Worm (Caenorhabditis elegans): ENCODE data around the gene ZK105.13.

The ZK105.13 gene

DNA sequence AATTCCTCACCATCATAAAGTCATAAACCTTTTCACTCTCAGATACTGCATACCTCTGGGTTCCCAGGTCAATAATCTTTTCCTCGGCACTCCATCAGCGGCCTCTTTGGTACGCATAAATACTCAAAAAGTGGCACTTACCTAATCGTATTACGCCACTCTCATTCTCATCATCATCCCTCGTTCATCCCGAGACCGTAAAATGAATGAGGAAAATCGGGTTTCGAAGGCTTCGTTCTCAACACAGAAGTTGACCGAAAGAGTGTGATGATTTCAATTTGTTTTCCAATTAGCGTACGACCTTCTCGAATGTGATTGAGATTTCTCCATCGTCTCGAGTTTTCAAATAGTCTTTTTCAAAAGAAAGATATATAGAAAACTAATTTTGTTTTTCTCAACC, 27.0 kb upstream of the ZK105.13 start:
- TF ChIP-seq pha-2 (tag; optimal IDR thresholded peaks at IDR 0.05) (no peak), npax-4 (tag; optimal IDR thresholded peaks at IDR 0.05) (no peak), hlh-30 (tag; optimal IDR thresholded peaks at IDR 0.05; ENCODE audit: insufficient read depth) (no peak), C38D4.7 (GFP tag; optimal IDR thresholded peaks at IDR 0.05) (no peak), pros-1 (tag; optimal IDR thresholded peaks at IDR 0.05) (no peak), sdc-2 (tag; optimal IDR thresholded peaks at IDR 0.05) (no peak), ceh-34 (tag; optimal IDR thresholded peaks at IDR 0.05) (no peak), ceh-31 (tag; optimal IDR thresholded peaks at IDR 0.05) (no peak), madf-2 (tag; optimal IDR thresholded peaks at IDR 0.05) (no peak)

ce11 chrV:7737710-7738109, 24.7 kb upstream of the ZK105.13 start, which contains the start of gene srr-9:
Gene srr-9, plus strand, starts transcription at chrV:7738010.
- no peak for TF ChIP-seq unc-55 (GFP tag; optimal IDR thresholded peaks at IDR 0.05)
- TF ChIP-seq zip-5 (tag; optimal IDR thresholded peaks at IDR 0.05), result no peak
- no peak for TF ChIP-seq pha-2 (tag; optimal IDR thresholded peaks at IDR 0.05)
- no peak for TF ChIP-seq fkh-10 (GFP tag; optimal IDR thresholded peaks at IDR 0.05)
- no peak for TF ChIP-seq ceh-22 (tag; optimal IDR thresholded peaks at IDR 0.05)
- no peak for TF ChIP-seq sdc-2 (tag; optimal IDR thresholded peaks at IDR 0.05)
- TF ChIP-seq fkh-6 (tag; optimal IDR thresholded peaks at IDR 0.05), result no peak
- TF ChIP-seq ceh-2 (tag; optimal IDR thresholded peaks at IDR 0.05), result no peak
- no peak for TF ChIP-seq T23F11.4 (GFP tag; optimal IDR thresholded peaks at IDR 0.05)
- TF ChIP-seq dve-1 (tag; optimal IDR thresholded peaks at IDR 0.05), result no peak
- TF ChIP-seq rnt-1 (tag; optimal IDR thresholded peaks at IDR 0.05), result no peak
- TF ChIP-seq lim-6 (tag; optimal IDR thresholded peaks at IDR 0.05), result no peak
- TF ChIP-seq ceh-6 (GFP tag; optimal IDR thresholded peaks at IDR 0.05), result no peak
- TF ChIP-seq K09A11.1 (tag; optimal IDR thresholded peaks at IDR 0.05; ENCODE audit: insufficient read depth), result no peak
- no peak for TF ChIP-seq mec-3 (tag; optimal IDR thresholded peaks at IDR 0.05; ENCODE audit: borderline replicate concordance)
- TF ChIP-seq sox-4 (tag; optimal IDR thresholded peaks at IDR 0.05), result no peak

DNA sequence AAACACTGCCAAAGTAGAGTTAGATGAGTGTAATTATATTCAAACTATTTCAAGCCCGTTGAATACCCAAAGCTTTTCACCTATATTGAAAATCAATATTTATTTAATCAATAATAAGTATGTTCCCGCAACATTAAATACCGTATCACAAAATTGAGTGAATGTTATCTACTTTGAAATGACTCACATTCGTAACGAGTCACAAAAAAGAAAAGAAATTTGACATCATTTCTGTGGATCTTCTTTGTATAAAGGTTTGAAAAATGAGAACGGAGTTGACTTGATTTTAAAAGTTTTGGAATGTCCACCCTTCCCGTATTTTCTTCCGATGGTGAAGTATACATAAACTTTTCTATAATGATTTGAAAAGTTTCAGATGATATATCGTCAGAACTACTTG, 22.3 kb upstream of the ZK105.13 start, which contains the start of gene srr-10:
srr-10 (plus strand) TSS at position 301 of the 400 bp plus-strand sequence.
- TF ChIP-seq pqm-1 (tag; optimal IDR thresholded peaks at IDR 0.05) (no peak), lim-6 (tag; optimal IDR thresholded peaks at IDR 0.05) (no peak), nhr-11 (tag; optimal IDR thresholded peaks at IDR 0.05) (no peak), tbx-7 (tag; optimal IDR thresholded peaks at IDR 0.05) (no peak), F13H6.1 (tag; optimal IDR thresholded peaks at IDR 0.05) (no peak), fkh-10 (GFP tag; optimal IDR thresholded peaks at IDR 0.05) (no peak), unc-55 (GFP tag; optimal IDR thresholded peaks at IDR 0.05) (no peak), unc-42 (tag; optimal IDR thresholded peaks at IDR 0.05) (no peak), unc-3 (GFP tag; conservative IDR thresholded peaks at IDR 0.05) (no peak), unc-3 (tag; optimal IDR thresholded peaks at IDR 0.05) (no peak), elt-2 (tag; optimal IDR thresholded peaks at IDR 0.05) (no peak), pat-9 (tag; optimal IDR thresholded peaks at IDR 0.05) (no peak), rnt-1 (tag; optimal IDR thresholded peaks at IDR 0.05) (no peak), hlh-6 (tag; optimal IDR thresholded peaks at IDR 0.05) (no peak), ceh-45 (GFP tag; IDR thresholded peaks at IDR 0.05) (no peak), pax-1 (tag; optimal IDR thresholded peaks at IDR 0.05) (no peak), sox-2 (GFP tag; IDR thresholded peaks at IDR 0.05) (no peak)

DNA sequence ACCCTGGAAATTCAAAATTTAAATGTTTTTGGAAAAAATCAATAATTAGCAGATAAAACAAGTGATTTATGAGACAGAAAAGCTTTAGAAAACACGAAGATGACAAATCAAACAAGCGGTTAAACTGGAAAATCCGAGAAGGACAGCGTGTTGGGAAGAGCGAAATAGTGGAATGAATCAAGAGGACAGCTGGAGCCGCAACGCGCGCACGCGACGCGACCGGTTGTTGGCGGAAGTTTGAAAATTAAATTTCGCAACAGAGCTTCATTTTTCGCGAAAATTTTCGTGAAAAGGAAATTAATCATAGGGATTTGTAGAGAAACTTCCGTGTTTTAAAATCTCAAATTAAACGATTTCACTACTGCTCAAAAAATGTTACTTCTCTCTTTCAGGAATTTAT, 21.9 kb upstream of the ZK105.13 start, which contains the start of gene clic-1:
clic-1 (minus strand) TSS at position 3 of the 400 bp plus-strand sequence.
- TF ChIP-seq hlh-30 (tag; optimal IDR thresholded peaks at IDR 0.05; ENCODE audit: insufficient read depth), result peak; percentile 10
- no peak for TF ChIP-seq ceh-2 (tag; optimal IDR thresholded peaks at IDR 0.05)
- TF ChIP-seq pag-3 (tag; optimal IDR thresholded peaks at IDR 0.05; ENCODE audit: borderline replicate concordance), result no peak
- TF ChIP-seq unc-55 (GFP tag; optimal IDR thresholded peaks at IDR 0.05), result peak; percentile 44
- no peak for TF ChIP-seq ceh-9 (tag; optimal IDR thresholded peaks at IDR 0.05)
- TF ChIP-seq tbx-2 (tag; optimal IDR thresholded peaks at IDR 0.05), result no peak
- TF ChIP-seq mec-3 (tag; optimal IDR thresholded peaks at IDR 0.05; ENCODE audit: borderline replicate concordance), result no peak
- no peak for TF ChIP-seq lin-11 (tag; optimal IDR thresholded peaks at IDR 0.05)
- TF ChIP-seq ceh-14 (tag; optimal IDR thresholded peaks at IDR 0.05), result no peak
- peak; percentile 24 for TF ChIP-seq rnt-1 (tag; optimal IDR thresholded peaks at IDR 0.05)
- TF ChIP-seq eyg-1 (tag; optimal IDR thresholded peaks at IDR 0.05), result no peak
- TF ChIP-seq elt-2 (tag; optimal IDR thresholded peaks at IDR 0.05), result no peak
- no peak for TF ChIP-seq nhr-232 (tag; optimal IDR thresholded peaks at IDR 0.05)
- no peak for TF ChIP-seq pha-2 (tag; optimal IDR thresholded peaks at IDR 0.05)
- no peak for TF ChIP-seq zip-5 (tag; optimal IDR thresholded peaks at IDR 0.05)
- TF ChIP-seq hlh-8 (tag; optimal IDR thresholded peaks at IDR 0.05), result no peak
- no peak for TF ChIP-seq madf-2 (tag; optimal IDR thresholded peaks at IDR 0.05)
- peak; percentile 53 for TF ChIP-seq ceh-18 (tag; optimal IDR thresholded peaks at IDR 0.05)
- TF ChIP-seq odd-2 (tag; optimal IDR thresholded peaks at IDR 0.05), result no peak
- no peak for TF ChIP-seq pqm-1 (tag; optimal IDR thresholded peaks at IDR 0.05)
- peak; percentile 51 for TF ChIP-seq ref-2 (tag; optimal IDR thresholded peaks at IDR 0.05)
- peak; percentile 68 for TF ChIP-seq unc-42 (tag; optimal IDR thresholded peaks at IDR 0.05)
- no peak for TF ChIP-seq fkh-6 (tag; optimal IDR thresholded peaks at IDR 0.05)
- no peak for TF ChIP-seq sdc-2 (tag; optimal IDR thresholded peaks at IDR 0.05)
